Worm (Caenorhabditis elegans) whole organism, mixed stage, embryonic: ENCODE measurements around the gene unc-68.

Experiments used
- M03D4.4 ChIP-seq: sonication (generic microtip); optimal IDR thresholded peaks from 2 replicates; lab custom pipeline; 2017; ENCODE audit warnings: mild to moderate bottlenecking, missing genetic modification characterization, missing compliant biosample characterization
- bed-3 ChIP-seq: fragments of 200-800 bp; sonication (Bioruptor generic); optimal IDR thresholded peaks from 3 replicates; lab custom pipeline; 2018; ENCODE audit warnings: mild to moderate bottlenecking, missing genetic modification characterization, moderate library complexity, missing compliant biosample characterization
- blmp-1 ChIP-seq: fragments of 150-350 bp; optimal IDR thresholded peaks from 2 replicates; lab custom pipeline; 2014; ENCODE audit warnings: missing biosample characterization, missing genetic modification characterization
- ceh-39 ChIP-seq: fragments of 150-350 bp; optimal IDR thresholded peaks from 2 replicates; lab custom pipeline; 2014; ENCODE audit warnings: missing biosample characterization, missing genetic modification characterization
- ceh-43 ChIP-seq: fragments of 200-800 bp; sonication (Bioruptor generic); optimal IDR thresholded peaks from 2 replicates; lab custom pipeline; 2018; ENCODE audit warnings: mild to moderate bottlenecking, missing genetic modification characterization, moderate library complexity, missing compliant biosample characterization
- ceh-83 ChIP-seq: fragments of 200-800 bp; sonication (Bioruptor generic); optimal IDR thresholded peaks from 2 replicates; lab custom pipeline; 2018; ENCODE audit warnings: mild to moderate bottlenecking, missing genetic modification characterization, missing compliant biosample characterization
- cnd-1 ChIP-seq: fragments of 200-800 bp; sonication (Bioruptor generic); optimal IDR thresholded peaks from 2 replicates; lab custom pipeline; 2018; ENCODE audit warnings: mild to moderate bottlenecking, missing genetic modification characterization, missing compliant biosample characterization
- drap-1 ChIP-seq: fragments of 200-800 bp; sonication (Bioruptor generic); optimal IDR thresholded peaks from 3 replicates; lab custom pipeline; 2018; ENCODE audit warnings: mild to moderate bottlenecking, missing genetic modification characterization, missing compliant biosample characterization
- elt-1 ChIP-seq: sonication (generic microtip); optimal IDR thresholded peaks from 2 replicates; lab custom pipeline; 2017; ENCODE audit warnings: missing genetic modification characterization, mild to moderate bottlenecking, missing compliant biosample characterization, antibody characterized with exemption, moderate library complexity, borderline replicate concordance; ENCODE audit not compliant: insufficient read depth
- elt-3 ChIP-seq: fragments of 150-350 bp; optimal IDR thresholded peaks from 2 replicates; lab custom pipeline; 2014; ENCODE audit warnings: missing biosample characterization, missing genetic modification characterization
- flh-1 ChIP-seq: fragments of 200-800 bp; sonication (Bioruptor generic); optimal IDR thresholded peaks from 2 replicates; lab custom pipeline; 2018; ENCODE audit warnings: mild to moderate bottlenecking, missing genetic modification characterization, moderate library complexity, missing compliant biosample characterization
- ham-2 ChIP-seq: fragments of 200-800 bp; sonication (Bioruptor generic); optimal IDR thresholded peaks from 2 replicates; lab custom pipeline; 2018; ENCODE audit warnings: mild to moderate bottlenecking, missing genetic modification characterization, missing compliant biosample characterization
- hlh-1 ChIP-seq: fragments of 150-350 bp; optimal IDR thresholded peaks from 2 replicates; lab custom pipeline; 2014; ENCODE audit warnings: missing biosample characterization, missing genetic modification reagents, missing genetic modification characterization
- lin-13 ChIP-seq: fragments of 150-350 bp; optimal IDR thresholded peaks from 2 replicates; lab custom pipeline; 2014; ENCODE audit warnings: missing biosample characterization, missing genetic modification characterization
- lsy-2 ChIP-seq: fragments of 150-350 bp; optimal IDR thresholded peaks from 2 replicates; lab custom pipeline; 2014; ENCODE audit warnings: missing biosample characterization, missing genetic modification characterization
- mab-5 ChIP-seq: fragments of 150-350 bp; optimal IDR thresholded peaks from 2 replicates; lab custom pipeline; 2014; ENCODE audit warnings: missing biosample characterization, missing genetic modification characterization
- mep-1 ChIP-seq: fragments of 150-350 bp; optimal IDR thresholded peaks from 2 replicates; lab custom pipeline; 2017; ENCODE audit warnings: missing biosample characterization, missing genetic modification reagents, missing genetic modification characterization, inconsistent platforms
- mls-2 ChIP-seq: sonication (generic microtip); optimal IDR thresholded peaks from 2 replicates; lab custom pipeline; 2016; ENCODE audit warnings: mild to moderate bottlenecking, missing genetic modification characterization, moderate library complexity, missing compliant biosample characterization
- nhr-12 ChIP-seq: fragments of 150-350 bp; optimal IDR thresholded peaks from 2 replicates; lab custom pipeline; 2014; ENCODE audit warnings: missing biosample characterization, missing genetic modification characterization
- nhr-2 ChIP-seq: fragments of 150-350 bp; optimal IDR thresholded peaks from 2 replicates; lab custom pipeline; 2014; ENCODE audit warnings: missing biosample characterization, missing genetic modification characterization
- nhr-237 ChIP-seq: fragments of 150-350 bp; optimal IDR thresholded peaks from 2 replicates; lab custom pipeline; 2014; ENCODE audit warnings: missing biosample characterization, missing genetic modification characterization
- nhr-28 ChIP-seq: fragments of 150-350 bp; optimal IDR thresholded peaks from 2 replicates; lab custom pipeline; 2014; ENCODE audit warnings: missing biosample characterization, missing genetic modification characterization
- nhr-76 ChIP-seq: sonication (generic microtip); optimal IDR thresholded peaks from 2 replicates; lab custom pipeline; 2017; ENCODE audit warnings: missing biosample characterization, missing genetic modification characterization
- pha-4 ChIP-seq: fragments of 150-350 bp; optimal IDR thresholded peaks from 2 replicates; lab custom pipeline; 2018; ENCODE audit warnings: missing biosample characterization, missing genetic modification reagents, missing genetic modification characterization
- sem-2 ChIP-seq: fragments of 200-800 bp; sonication (Bioruptor generic); optimal IDR thresholded peaks from 2 replicates; lab custom pipeline; 2018; ENCODE audit warnings: mild to moderate bottlenecking, missing genetic modification characterization, missing compliant biosample characterization
- snpc-4 ChIP-seq: fragments of 150-350 bp; optimal IDR thresholded peaks from 2 replicates; lab custom pipeline; 2014; ENCODE audit warnings: missing biosample characterization, missing genetic modification characterization
- sptf-1 ChIP-seq: sonication (generic microtip); optimal IDR thresholded peaks from 2 replicates; lab custom pipeline; 2017; ENCODE audit warnings: mild to moderate bottlenecking, missing genetic modification characterization, moderate library complexity, missing compliant biosample characterization
- tbx-8 ChIP-seq: fragments of 200-800 bp; sonication (Bioruptor generic); optimal IDR thresholded peaks from 2 replicates; lab custom pipeline; 2018; ENCODE audit warnings: mild to moderate bottlenecking, missing genetic modification characterization, moderate library complexity, missing compliant biosample characterization
- unc-120 ChIP-seq: sonication (generic microtip); optimal IDR thresholded peaks from 2 replicates; lab custom pipeline; 2017; ENCODE audit warnings: missing genetic modification characterization, missing compliant biosample characterization; ENCODE audit not compliant: poor library complexity, severe bottlenecking
- unc-62 ChIP-seq: fragments of 150-350 bp; optimal IDR thresholded peaks from 2 replicates; lab custom pipeline; 2014; ENCODE audit warnings: missing biosample characterization, missing genetic modification reagents, missing genetic modification characterization
- zip-8 ChIP-seq: fragments of 150-350 bp; optimal IDR thresholded peaks from 2 replicates; lab custom pipeline; 2014; ENCODE audit warnings: missing biosample characterization, missing genetic modification characterization
- ztf-11 ChIP-seq: fragments of 150-350 bp; optimal IDR thresholded peaks from 2 replicates; lab custom pipeline; 2014; ENCODE audit warnings: missing biosample characterization, missing genetic modification characterization

The unc-68 gene

ce11 chrV:6930284-6930683, 1.4 kb upstream of the unc-68 start:
- TF ChIP-seq blmp-1 (no peak), unc-120 (tag; lab: Kevin White, UChicago) (peak; percentile 81), unc-62 (peak; percentile 59), hlh-1 (tag; lab: Kevin White, UChicago) (peak; percentile 85), sptf-1 (no peak), snpc-4 (tag; lab: Kevin White, UChicago) (no peak), M03D4.4 (tag; lab: Kevin White, UChicago) (peak; percentile 8), mls-2 (tag; lab: Kevin White, UChicago) (no peak), bed-3 (no peak), ztf-11 (tag; lab: Kevin White, UChicago) (no peak), tbx-8 (no peak), nhr-237 (tag; lab: Kevin White, UChicago) (no peak), cnd-1 (tag; lab: Kevin White, UChicago) (no peak), ceh-83 (GFP tag; lab: Kevin White, UChicago) (no peak), mep-1 (tag; lab: Kevin White, UChicago) (no peak)

ce11 chrV:6926633-6927032, 2.2 kb downstream of the unc-68 start:
- TF ChIP-seq sptf-1, result no peak
- no peak for TF ChIP-seq ceh-83 (GFP tag; lab: Kevin White, UChicago)
- TF ChIP-seq hlh-1 (tag; lab: Kevin White, UChicago), result no peak
- TF ChIP-seq M03D4.4 (tag; lab: Kevin White, UChicago), result no peak
- TF ChIP-seq nhr-2 (tag; lab: Kevin White, UChicago), result no peak
- no peak for TF ChIP-seq snpc-4 (tag; lab: Kevin White, UChicago)
- no peak for TF ChIP-seq ceh-39
- TF ChIP-seq lin-13 (tag; lab: Kevin White, UChicago), result no peak
- no peak for TF ChIP-seq mab-5
- TF ChIP-seq elt-3 (tag; lab: Kevin White, UChicago), result no peak
- no peak for TF ChIP-seq lsy-2 (tag; lab: Kevin White, UChicago)
- no peak for TF ChIP-seq zip-8 (tag; lab: Kevin White, UChicago)
- no peak for TF ChIP-seq nhr-237 (tag; lab: Kevin White, UChicago)
- TF ChIP-seq nhr-12, result no peak
- TF ChIP-seq unc-120 (tag; lab: Kevin White, UChicago), result no peak
- no peak for TF ChIP-seq sem-2 (GFP tag; lab: Kevin White, UChicago)

ce11 chrV:6919251-6919650, 9.6 kb downstream of the unc-68 start:
- TF ChIP-seq lsy-2 (tag; lab: Kevin White, UChicago), result no peak
- no peak for TF ChIP-seq bed-3
- no peak for TF ChIP-seq nhr-237 (tag; lab: Kevin White, UChicago)
- no peak for TF ChIP-seq unc-120 (tag; lab: Kevin White, UChicago)
- no peak for TF ChIP-seq ceh-43 (GFP tag; lab: Kevin White, UChicago)
- no peak for TF ChIP-seq tbx-8
- TF ChIP-seq nhr-28, result no peak

ce11 chrV:6917280-6917679, 11.6 kb downstream of the unc-68 start:
- TF ChIP-seq hlh-1 (tag; lab: Kevin White, UChicago) (peak; percentile 2), mep-1 (tag; lab: Kevin White, UChicago) (no peak)

- TF ChIP-seq nhr-12 (no peak), sptf-1 (no peak), nhr-28 (no peak), tbx-8 (no peak), hlh-1 (tag; lab: Kevin White, UChicago) (no peak)
Measured at ce11 chrV:6906435-6906834, 22.4 kb downstream of the unc-68 start.

ce11 chrV:6901943-6902549, 26.8 kb downstream of the unc-68 start:
- no peak for TF ChIP-seq zip-8 (tag; lab: Kevin White, UChicago)
- no peak for TF ChIP-seq ceh-83 (GFP tag; lab: Kevin White, UChicago)
- TF ChIP-seq elt-1 (tag; lab: Kevin White, UChicago), result no peak
- no peak for TF ChIP-seq cnd-1 (tag; lab: Kevin White, UChicago)
- no peak for TF ChIP-seq M03D4.4 (tag; lab: Kevin White, UChicago)
- no peak for TF ChIP-seq mls-2 (tag; lab: Kevin White, UChicago)
- TF ChIP-seq flh-1, result no peak
- TF ChIP-seq pha-4 (tag; lab: Kevin White, UChicago), result no peak
- TF ChIP-seq ham-2 (GFP tag; lab: Kevin White, UChicago), result no peak
- TF ChIP-seq lin-13 (tag; lab: Kevin White, UChicago), result no peak
- no peak for TF ChIP-seq snpc-4 (tag; lab: Kevin White, UChicago)
- TF ChIP-seq elt-3 (tag; lab: Kevin White, UChicago), result no peak
- TF ChIP-seq nhr-28, result no peak
- TF ChIP-seq drap-1 (GFP tag; lab: Kevin White, UChicago), result no peak
- TF ChIP-seq mep-1 (tag; lab: Kevin White, UChicago), result no peak
- no peak for TF ChIP-seq nhr-76 (tag; lab: Kevin White, UChicago)
- no peak for TF ChIP-seq sptf-1
- no peak for TF ChIP-seq mab-5
- no peak for TF ChIP-seq unc-120 (tag; lab: Kevin White, UChicago)
- no peak for TF ChIP-seq ceh-39
